Fruit fly (Drosophila melanogaster): ENCODE data around the gene saturn.

The saturn gene

DNA sequence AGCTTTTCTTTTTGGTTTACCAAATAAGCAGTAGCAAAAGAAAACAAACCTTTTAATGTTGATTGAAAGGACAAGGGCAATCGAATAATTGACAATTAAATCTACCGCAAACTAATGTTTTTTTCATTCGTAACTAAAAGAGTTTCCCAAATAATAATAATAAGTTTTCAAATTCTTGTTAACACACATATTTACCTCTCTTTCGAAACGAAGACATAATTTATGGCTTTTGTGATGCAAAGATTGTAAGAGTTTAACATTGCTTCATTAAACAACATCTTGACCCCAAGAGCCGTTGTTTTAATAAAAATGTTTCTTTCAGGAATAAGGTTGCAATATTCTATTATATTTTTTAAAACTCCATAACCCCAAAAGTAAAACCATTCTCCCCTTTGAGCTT lies 24.6 kb upstream of the saturn start, which contains the start of gene D:
Gene D (minus strand): TSS at position 101 of the 400 bp plus-strand sequence.
- TF ChIP-seq acj6 (GFP tag; optimal IDR thresholded peaks at IDR 0.05) (no peak), CG6163 (GFP tag; IDR thresholded peaks at IDR 0.05) (no peak), CG8632 (GFP tag; optimal IDR thresholded peaks at IDR 0.05) (no peak), CG34406 (GFP tag; optimal IDR thresholded peaks at IDR 0.05) (no peak), CG9139 (GFP tag; optimal IDR thresholded peaks at IDR 0.05) (no peak), Eip93F (GFP tag; optimal IDR thresholded peaks at IDR 0.05) (no peak), CG6808 (GFP tag; optimal IDR thresholded peaks at IDR 0.05) (no peak), Blimp-1 (GFP tag; optimal IDR thresholded peaks at IDR 0.05) (no peak), CG31627 (GFP tag; optimal IDR thresholded peaks at IDR 0.05) (no peak), CG6792 (GFP tag; optimal IDR thresholded peaks at IDR 0.05) (no peak), CG15336 (GFP tag; IDR thresholded peaks at IDR 0.05) (no peak), CG32006 (GFP tag; optimal IDR thresholded peaks at IDR 0.05) (no peak), Sox102F (GFP tag; optimal IDR thresholded peaks at IDR 0.05) (no peak), Sox14 (GFP tag; optimal IDR thresholded peaks at IDR 0.05) (no peak), Gug (GFP tag; IDR thresholded peaks at IDR 0.05) (no peak), CG10669 (GFP tag; optimal IDR thresholded peaks at IDR 0.05) (no peak)

DNA sequence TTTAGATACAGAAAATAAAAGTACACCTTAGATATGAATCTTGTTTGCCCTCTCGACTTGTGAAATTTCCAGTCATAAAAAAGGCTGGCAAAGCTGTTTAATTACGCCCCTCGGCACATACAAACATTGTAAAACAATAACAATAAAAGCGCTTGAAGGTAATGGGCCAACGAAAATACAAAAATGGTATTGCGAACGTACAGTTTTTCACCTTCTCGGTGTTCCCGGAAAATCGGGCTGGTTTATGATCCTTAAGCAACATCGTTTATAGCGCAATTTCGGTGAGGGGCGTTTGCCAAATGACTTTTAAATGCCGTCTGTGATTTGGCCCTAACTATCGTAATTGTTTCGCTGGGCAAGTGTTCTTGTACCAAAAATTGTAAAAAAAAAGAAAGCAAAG lies 18.1 kb upstream of the saturn start:
- TF ChIP-seq Lpt (GFP tag; optimal IDR thresholded peaks at IDR 0.05) (no peak), pdm3 (GFP tag; optimal IDR thresholded peaks at IDR 0.05) (no peak), salr (GFP tag; optimal IDR thresholded peaks at IDR 0.05) (no peak), CG3919 (GFP tag; optimal IDR thresholded peaks at IDR 0.05) (no peak), CG11762 (GFP tag; optimal IDR thresholded peaks at IDR 0.05; ENCODE audit: insufficient read depth) (no peak), CG8632 (GFP tag; optimal IDR thresholded peaks at IDR 0.05) (no peak), Ets21C (GFP tag; optimal IDR thresholded peaks at IDR 0.05) (no peak), Sox15 (GFP tag; optimal IDR thresholded peaks at IDR 0.05) (no peak), Ets96B (tag; optimal IDR thresholded peaks at IDR 0.05) (no peak), dac (GFP tag; optimal IDR thresholded peaks at IDR 0.05) (no peak), CG8319 (GFP tag; optimal IDR thresholded peaks at IDR 0.05) (no peak), Gug (GFP tag; IDR thresholded peaks at IDR 0.05) (no peak), OdsH (GFP tag; optimal IDR thresholded peaks at IDR 0.05) (no peak), CG4318 (GFP tag; optimal IDR thresholded peaks at IDR 0.05) (no peak), topi (GFP tag; optimal IDR thresholded peaks at IDR 0.05) (no peak), Blimp-1 (GFP tag; optimal IDR thresholded peaks at IDR 0.05) (no peak), CG1621 (tag; optimal IDR thresholded peaks at IDR 0.05) (no peak)

DNA sequence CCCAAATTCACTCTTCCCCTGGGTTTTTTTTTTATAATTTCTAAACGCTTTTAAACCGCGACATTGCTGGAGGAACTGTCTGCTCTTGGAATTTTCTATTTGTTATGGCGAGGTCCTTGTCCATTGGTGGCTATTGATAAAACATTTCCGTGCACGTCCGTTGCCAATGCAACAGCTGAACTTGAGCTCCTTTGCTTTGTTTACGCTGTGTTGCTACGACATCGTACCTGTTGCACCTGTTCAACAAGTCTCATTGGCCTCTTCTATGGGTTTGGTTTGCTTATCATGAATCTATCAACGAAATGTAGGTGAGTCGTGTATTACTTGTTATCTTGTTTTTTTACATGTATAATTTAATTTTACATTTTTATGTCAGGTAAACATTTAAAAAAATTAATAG lies 13.7 kb upstream of the saturn start, which contains the start of gene nan:
Gene nan (minus strand): TSS at position 218 of the 400 bp plus-strand sequence.
- TF ChIP-seq vri (GFP tag; optimal IDR thresholded peaks at IDR 0.05) (no peak), svp (GFP tag) (no peak), acj6 (GFP tag; optimal IDR thresholded peaks at IDR 0.05) (no peak), Ets21C (GFP tag; optimal IDR thresholded peaks at IDR 0.05) (no peak), Eip75B (GFP tag; optimal IDR thresholded peaks at IDR 0.05) (no peak)

DNA sequence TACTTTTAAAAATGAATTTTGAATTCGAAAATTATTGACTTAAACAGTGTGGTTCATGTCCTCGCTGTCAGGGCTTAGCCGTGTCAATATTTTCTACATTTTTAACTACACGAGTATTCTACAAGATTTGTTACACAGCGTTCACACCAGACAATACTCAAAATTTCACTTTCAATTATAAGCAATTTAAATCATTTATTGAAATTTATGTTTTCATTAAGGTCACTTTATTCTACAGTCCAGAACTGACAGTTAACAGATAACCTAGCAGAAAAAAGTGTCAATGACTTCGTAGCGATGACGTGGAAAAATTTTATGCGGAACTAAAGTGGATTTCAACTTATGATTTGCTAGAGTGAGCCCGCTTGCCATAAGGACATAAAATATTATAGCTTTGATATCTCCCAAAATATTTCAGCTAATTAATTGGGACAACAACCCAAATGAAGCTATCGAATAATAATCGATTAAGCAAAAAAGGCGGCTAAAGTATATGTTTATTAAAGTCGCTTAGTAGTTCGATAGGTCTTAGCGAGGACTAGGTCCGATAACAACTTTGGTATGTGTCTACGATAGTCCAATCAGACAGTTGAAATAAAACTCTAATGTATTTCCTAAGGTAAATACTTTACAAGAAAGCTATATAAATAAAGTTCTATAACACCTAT lies 13.0 kb upstream of the saturn start:
- TF ChIP-seq CG3032 (tag; optimal IDR thresholded peaks at IDR 0.05) (no peak), CG4318 (GFP tag; optimal IDR thresholded peaks at IDR 0.05) (no peak), CG6854 (GFP tag; optimal IDR thresholded peaks at IDR 0.05) (no peak), CG8119 (GFP tag; IDR thresholded peaks at IDR 0.05) (peak; percentile 79; the same call in 2 of the 3 replicates), Eip93F (GFP tag; optimal IDR thresholded peaks at IDR 0.05) (no peak), CG11902 (GFP tag; optimal IDR thresholded peaks at IDR 0.05) (no peak), esn (GFP tag; optimal IDR thresholded peaks at IDR 0.05) (peak; percentile 9), dsx (GFP tag; optimal IDR thresholded peaks at IDR 0.05; ENCODE audit: poor library complexity, severe bottlenecking) (no peak), Hr39 (GFP tag; optimal IDR thresholded peaks at IDR 0.05) (peak; percentile 47), salr (GFP tag; optimal IDR thresholded peaks at IDR 0.05) (no peak), Met (GFP tag; optimal IDR thresholded peaks at IDR 0.05) (peak; percentile 16), CG16779 (tag; optimal IDR thresholded peaks at IDR 0.05) (no peak), Eip78C (GFP tag) (no peak), Lpt (GFP tag; optimal IDR thresholded peaks at IDR 0.05) (peak; percentile 33), fkh (GFP tag; optimal IDR thresholded peaks at IDR 0.05) (no peak), Eip75B (GFP tag; optimal IDR thresholded peaks at IDR 0.05) (no peak), OdsH (GFP tag; optimal IDR thresholded peaks at IDR 0.05) (peak; percentile 36), CG9139 (GFP tag; optimal IDR thresholded peaks at IDR 0.05) (no peak), CG34406 (GFP tag; optimal IDR thresholded peaks at IDR 0.05) (no peak), CG8319 (GFP tag; optimal IDR thresholded peaks at IDR 0.05) (no peak), CG1621 (tag; optimal IDR thresholded peaks at IDR 0.05) (no peak), CG6163 (GFP tag; IDR thresholded peaks at IDR 0.05) (peak; percentile 86), CG8632 (GFP tag; optimal IDR thresholded peaks at IDR 0.05) (peak; percentile 10), vri (GFP tag; optimal IDR thresholded peaks at IDR 0.05) (no peak)

Measured in whole organism, prepupa.